Worm (Caenorhabditis elegans) whole organism, young adult: ENCODE data around the gene eelo-2.

Experiments used
- F37B4.10 ChIP-seq: fragments of 200-800 bp; sonication (Bioruptor generic); IDR thresholded peaks from 2 replicates; pipeline ENCODE4 v1.3.6; 2022; ENCODE audit warnings: missing genetic modification characterization, missing compliant biosample characterization
- Y53F4B.3 ChIP-seq: fragments of 200-800 bp; sonication (Bioruptor generic); IDR thresholded peaks from 2 replicates; pipeline ENCODE4 v1.3.6; 2022; ENCODE audit warnings: missing genetic modification reagents, missing genetic modification characterization, missing compliant biosample characterization
- ama-1 ChIP-seq, 3 experiments: fragments of 150-350 bp in 1 of 3; sonication (generic microtip) in 2 of 3; optimal IDR thresholded peaks; 2 replicates each; lab custom pipeline; 2014 to 2018; ENCODE audit warnings: missing biosample characterization in 2 of 3, missing genetic modification characterization in 2 of 3, missing genetic modification reagents in 2 of 3
- atf-7 ChIP-seq: sonication (generic microtip); optimal IDR thresholded peaks from 2 replicates; lab custom pipeline; 2017; ENCODE audit warnings: mild to moderate bottlenecking, missing genetic modification characterization, missing compliant biosample characterization
- attf-6 ChIP-seq: fragments of 200-800 bp; sonication (Bioruptor generic); IDR thresholded peaks from 2 replicates; pipeline ENCODE4 v1.3.6; 2022; ENCODE audit warnings: missing genetic modification reagents, missing genetic modification characterization, missing compliant biosample characterization
- bed-1 ChIP-seq: fragments of 200-800 bp; sonication (Bioruptor generic); IDR thresholded peaks from 2 replicates; pipeline ENCODE4 v1.3.6; 2022; ENCODE audit warnings: missing genetic modification reagents, missing genetic modification characterization, missing compliant biosample characterization
- lin-40 ChIP-seq: sonication (generic microtip); optimal IDR thresholded peaks from 2 replicates; lab custom pipeline; 2016; ENCODE audit warnings: missing genetic modification characterization, mild to moderate bottlenecking, missing compliant biosample characterization, missing genotype, missing genetic modification reagents
- lir-1 ChIP-seq: fragments of 200-800 bp; sonication (Bioruptor generic); conservative IDR thresholded peaks from 2 replicates; pipeline ENCODE4 v1.3.6; 2022; ENCODE audit warnings: missing genetic modification reagents, missing genetic modification characterization, missing compliant biosample characterization
- pha-4 ChIP-seq: fragments of 150-350 bp; sonication (generic microtip); optimal IDR thresholded peaks from 2 replicates; lab custom pipeline; 2014; ENCODE audit warnings: missing biosample characterization, missing genetic modification reagents, missing genetic modification characterization
- unc-130 ChIP-seq: sonication (generic microtip); optimal IDR thresholded peaks from 2 replicates; lab custom pipeline; 2016; ENCODE audit warnings: missing genetic modification reagents, missing genetic modification characterization, missing compliant biosample characterization
- ztf-22 ChIP-seq: fragments of 200-800 bp; sonication (Bioruptor generic); optimal IDR thresholded peaks from 2 replicates; lab custom pipeline; 2018; ENCODE audit warnings: mild to moderate bottlenecking, missing genetic modification characterization, moderate library complexity, missing compliant biosample characterization

ce11 chrIV:17285263-17285662 is 35.3 kb downstream of the eelo-2 start:
- no peak for TF ChIP-seq F37B4.10 (GFP tag; lab: Robert Waterston, UW)
- no peak for TF ChIP-seq ztf-22 (GFP tag; lab: Kevin White, UChicago)
- no peak for TF ChIP-seq ama-1 (optimal IDR thresholded peaks at IDR 0.05; lab: Kevin White, UChicago)
- TF ChIP-seq ama-1 (GFP tag; optimal IDR thresholded peaks at IDR 0.05; lab: Kevin White, UChicago): no peak
- no peak for TF ChIP-seq unc-130 (GFP tag; lab: Kevin White, UChicago)
- no peak for TF ChIP-seq lir-1 (GFP tag; lab: Robert Waterston, UW)
- TF ChIP-seq Y53F4B.3 (GFP tag; lab: Robert Waterston, UW): no peak
- TF ChIP-seq bed-1: no peak
- peak; percentile 30 for TF ChIP-seq atf-7 (tag; lab: Kevin White, UChicago)
- TF ChIP-seq lin-40: peak; percentile 33
- no peak for TF ChIP-seq pha-4 (tag; lab: Kevin White, UChicago)
- 0 out of 2 replicates have a peak, but pooled peaks have one; percentile 54 for TF ChIP-seq attf-6 (GFP tag; lab: Robert Waterston, UW)
